Worm (Caenorhabditis elegans) whole organism, L1 larva: ENCODE results near the gene npa-1.

Experiments used
- C34B4.2 ChIP-seq: sonication (generic microtip); optimal IDR thresholded peaks from 2 replicates; lab custom pipeline; 2017; ENCODE audit warnings: mild to moderate bottlenecking, missing genetic modification characterization, missing compliant biosample characterization
- F16B12.6 ChIP-seq: fragments of 150-350 bp; optimal IDR thresholded peaks from 2 replicates; lab custom pipeline; 2014; ENCODE audit warnings: missing biosample characterization, missing genetic modification characterization
- aha-1 ChIP-seq: fragments of 150-350 bp; optimal IDR thresholded peaks from 2 replicates; lab custom pipeline; 2014; ENCODE audit warnings: missing biosample characterization, missing genetic modification characterization
- alr-1 ChIP-seq: fragments of 200-800 bp; sonication (Bioruptor generic); optimal IDR thresholded peaks from 2 replicates; lab custom pipeline; 2018; ENCODE audit warnings: borderline replicate concordance, mild to moderate bottlenecking, missing genetic modification characterization, missing compliant biosample characterization
- ama-1 ChIP-seq: fragments of 150-350 bp; optimal IDR thresholded peaks from 2 replicates; lab custom pipeline; 2014
- ceh-63 ChIP-seq: fragments of 200-800 bp; sonication (Bioruptor generic); optimal IDR thresholded peaks from 2 replicates; lab custom pipeline; 2018; ENCODE audit warnings: mild to moderate bottlenecking, missing genetic modification characterization, missing compliant biosample characterization
- ceh-88 ChIP-seq: fragments of 200-800 bp; sonication (Bioruptor generic); IDR thresholded peaks from 2 replicates; pipeline ENCODE4 v1.3.6; 2022; ENCODE audit warnings: missing genetic modification characterization, missing compliant biosample characterization
- ces-1 ChIP-seq: fragments of 150-350 bp; optimal IDR thresholded peaks from 2 replicates; lab custom pipeline; 2014; ENCODE audit warnings: missing biosample characterization, missing genetic modification reagents, missing genetic modification characterization
- efl-3 ChIP-seq: fragments of 200-800 bp; sonication (Bioruptor generic); optimal IDR thresholded peaks from 2 replicates; lab custom pipeline; 2018; ENCODE audit warnings: mild to moderate bottlenecking, missing genetic modification characterization, missing compliant biosample characterization
- egl-27 ChIP-seq, 2 experiments: fragments of 150-350 bp in 1 of 2; sonication (generic microtip); optimal IDR thresholded peaks; 3 replicates each; lab custom pipeline; 2017 to 2018; ENCODE audit warnings: missing biosample characterization in 2 of 2, missing genetic modification characterization in 2 of 2, missing genetic modification reagents in 2 of 2
- elt-3 ChIP-seq, 6 experiments: fragments of 150-350 bp in 1 of 6; sonication (generic microtip); optimal IDR thresholded peaks; 2 replicates each; lab custom pipeline; 2017 to 2018; ENCODE audit warnings: missing biosample characterization in 6 of 6, missing genetic modification characterization in 6 of 6, inconsistent platforms in 1 of 6
- ets-5 ChIP-seq: fragments of 200-800 bp; sonication (Bioruptor generic); IDR thresholded peaks from 2 replicates; pipeline ENCODE4 v1.3.6; 2022; ENCODE audit warnings: missing genetic modification characterization, missing compliant biosample characterization
- fkh-10 ChIP-seq: sonication (generic microtip); optimal IDR thresholded peaks from 2 replicates; lab custom pipeline; 2017; ENCODE audit warnings: missing biosample characterization, missing genetic modification reagents, missing genetic modification characterization
- fos-1 ChIP-seq: fragments of 150-350 bp; optimal IDR thresholded peaks from 2 replicates; lab custom pipeline; 2014; ENCODE audit warnings: missing biosample characterization, missing genetic modification characterization
- hlh-17 ChIP-seq: fragments of 200-800 bp; sonication (Bioruptor generic); optimal IDR thresholded peaks from 2 replicates; lab custom pipeline; 2018; ENCODE audit warnings: missing genetic modification characterization, mild to moderate bottlenecking, missing compliant biosample characterization, moderate library complexity, borderline replicate concordance
- hpl-2 ChIP-seq: fragments of 150-350 bp; optimal IDR thresholded peaks from 2 replicates; lab custom pipeline; 2014; ENCODE audit warnings: missing biosample characterization, missing genetic modification reagents, missing genetic modification characterization
- irx-1 ChIP-seq: sonication (generic microtip); optimal IDR thresholded peaks from 2 replicates; lab custom pipeline; 2016; ENCODE audit warnings: missing genetic modification characterization, missing compliant biosample characterization
- lin-13 ChIP-seq: fragments of 150-350 bp; optimal IDR thresholded peaks from 2 replicates; lab custom pipeline; 2014; ENCODE audit warnings: missing biosample characterization, missing genetic modification reagents, missing genetic modification characterization
- lin-35 ChIP-seq, 2 experiments: fragments of 150-350 bp; optimal IDR thresholded peaks; 2 replicates each; lab custom pipeline; 2014; ENCODE audit warnings: missing biosample characterization in 2 of 2, missing genetic modification characterization in 2 of 2, missing genetic modification reagents in 2 of 2
- lsy-2 ChIP-seq, 2 experiments: fragments of 150-350 bp; optimal IDR thresholded peaks; 2 replicates each; lab custom pipeline; 2014; ENCODE audit warnings: missing biosample characterization in 2 of 2, missing genetic modification characterization in 2 of 2
- mab-9 ChIP-seq: fragments of 200-800 bp; sonication (Bioruptor generic); IDR thresholded peaks from 2 replicates; pipeline ENCODE4 v1.3.6; 2022; ENCODE audit warnings: missing genetic modification reagents, missing genetic modification characterization, missing compliant biosample characterization
- mef-2 ChIP-seq: fragments of 150-350 bp; optimal IDR thresholded peaks from 2 replicates; lab custom pipeline; 2014; ENCODE audit warnings: missing biosample characterization, missing genetic modification characterization
- nhr-12 ChIP-seq: sonication (generic microtip); optimal IDR thresholded peaks from 2 replicates; lab custom pipeline; 2017; ENCODE audit warnings: missing biosample characterization, missing genetic modification characterization
- nhr-19 ChIP-seq: fragments of 200-800 bp; sonication (Bioruptor generic); conservative IDR thresholded peaks from 2 replicates; pipeline ENCODE4 v1.3.6; 2022; ENCODE audit warnings: missing genetic modification characterization, missing compliant biosample characterization
- nhr-28 ChIP-seq: fragments of 150-350 bp; optimal IDR thresholded peaks from 2 replicates; lab custom pipeline; 2014; ENCODE audit warnings: missing biosample characterization, missing genetic modification characterization
- nhr-71 ChIP-seq: sonication (generic microtip); optimal IDR thresholded peaks from 2 replicates; lab custom pipeline; 2016; ENCODE audit warnings: mild to moderate bottlenecking, missing genetic modification characterization, moderate library complexity, missing compliant biosample characterization
- nhr-77 ChIP-seq: fragments of 150-350 bp; optimal IDR thresholded peaks from 2 replicates; lab custom pipeline; 2014; ENCODE audit warnings: missing biosample characterization, missing genetic modification characterization
- nhr-90 ChIP-seq: sonication (generic microtip); optimal IDR thresholded peaks from 2 replicates; lab custom pipeline; 2016; ENCODE audit warnings: mild to moderate bottlenecking, missing genetic modification characterization, missing compliant biosample characterization; ENCODE audit not compliant: poor library complexity
- pax-3 ChIP-seq: fragments of 200-800 bp; sonication (Bioruptor generic); optimal IDR thresholded peaks from 2 replicates; lab custom pipeline; 2018; ENCODE audit warnings: mild to moderate bottlenecking, missing genetic modification characterization, moderate library complexity, missing compliant biosample characterization
- snpc-4 ChIP-seq: fragments of 150-350 bp; optimal IDR thresholded peaks from 2 replicates; lab custom pipeline; 2014; ENCODE audit warnings: missing biosample characterization, missing genetic modification characterization
- sox-4 ChIP-seq: sonication (generic microtip); optimal IDR thresholded peaks from 2 replicates; lab custom pipeline; 2016; ENCODE audit warnings: missing genetic modification characterization, missing compliant biosample characterization
- sptf-1 ChIP-seq: fragments of 150-350 bp; optimal IDR thresholded peaks from 2 replicates; lab custom pipeline; 2014; ENCODE audit warnings: missing biosample characterization, missing genetic modification characterization
- sup-37 ChIP-seq: fragments of 200-800 bp; sonication (Bioruptor generic); optimal IDR thresholded peaks from 2 replicates; lab custom pipeline; 2018; ENCODE audit warnings: mild to moderate bottlenecking, missing genetic modification characterization, missing compliant biosample characterization
- swsn-7 ChIP-seq: sonication (generic microtip); optimal IDR thresholded peaks from 2 replicates; lab custom pipeline; 2016; ENCODE audit warnings: missing genetic modification characterization, missing compliant biosample characterization
- tlp-1 ChIP-seq: fragments of 150-350 bp; optimal IDR thresholded peaks from 2 replicates; lab custom pipeline; 2014; ENCODE audit warnings: missing biosample characterization, missing genetic modification characterization
- unc-130 ChIP-seq: fragments of 150-350 bp; optimal IDR thresholded peaks from 2 replicates; lab custom pipeline; 2017; ENCODE audit warnings: missing biosample characterization, missing genetic modification characterization, inconsistent platforms
- unc-30 ChIP-seq: sonication (generic microtip); optimal IDR thresholded peaks from 2 replicates; lab custom pipeline; 2017; ENCODE audit warnings: missing biosample characterization, missing genetic modification characterization
- unc-62 ChIP-seq: fragments of 150-350 bp; optimal IDR thresholded peaks from 2 replicates; lab custom pipeline; 2014; ENCODE audit warnings: missing biosample characterization, missing genetic modification reagents, missing genetic modification characterization
- unc-98 ChIP-seq: fragments of 200-800 bp; sonication (Bioruptor generic); IDR thresholded peaks from 2 replicates; pipeline ENCODE4 v1.3.6; 2022; ENCODE audit warnings: missing genetic modification characterization, missing compliant biosample characterization
- zip-4 ChIP-seq: fragments of 200-800 bp; sonication (Bioruptor generic); optimal IDR thresholded peaks from 2 replicates; lab custom pipeline; 2018; ENCODE audit warnings: mild to moderate bottlenecking, missing genetic modification characterization, moderate library complexity, missing compliant biosample characterization
- ztf-11 ChIP-seq, 2 experiments: sonication (generic microtip); optimal IDR thresholded peaks; 2 replicates each; lab custom pipeline; 2016 to 2017; ENCODE audit warnings: missing genetic modification characterization in 2 of 2, missing biosample characterization in 1 of 2, missing compliant biosample characterization in 1 of 2
- ztf-4 ChIP-seq: fragments of 150-350 bp; optimal IDR thresholded peaks from 2 replicates; lab custom pipeline; 2014; ENCODE audit warnings: missing biosample characterization, missing genetic modification characterization

The npa-1 gene

DNA sequence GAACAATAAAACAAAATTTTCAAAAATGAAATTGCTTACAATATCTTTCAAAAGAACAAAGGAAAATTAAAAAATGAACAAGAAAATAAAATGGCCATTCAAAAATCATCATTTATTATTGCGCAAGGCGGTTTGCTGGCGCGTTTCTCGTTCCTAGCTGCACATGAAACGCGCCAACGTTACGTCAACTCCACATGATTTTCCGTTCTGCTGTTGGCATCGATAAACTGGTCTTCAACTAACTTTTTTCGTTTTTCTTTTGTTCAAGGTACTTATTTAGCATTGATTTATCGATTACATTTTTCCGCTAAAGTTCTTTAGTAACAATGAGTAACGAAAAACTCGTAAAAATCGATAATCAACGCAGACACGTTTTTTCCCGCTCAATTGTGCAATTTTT lies 15.2 kb upstream of the npa-1 start, which contains the start of the genes Y57E12AL.6 and Y57E12AL.1 (continued):
- TF ChIP-seq tlp-1 (tag; lab: Kevin White, UChicago) (no peak), sptf-1 (tag; lab: Kevin White, UChicago) (no peak), alr-1 (tag; lab: Kevin White, UChicago) (no peak), ceh-63 (no peak), pax-3 (tag; lab: Kevin White, UChicago) (no peak), lin-13 (GFP tag; lab: Kevin White, UChicago) (peak; percentile 75), ets-5 (GFP tag; lab: Robert Waterston, UW) (no peak), C34B4.2 (tag; lab: Kevin White, UChicago) (no peak), sox-4 (tag; lab: Kevin White, UChicago) (peak; percentile 61), swsn-7 (tag; lab: Kevin White, UChicago) (peak; percentile 86), efl-3 (GFP tag; lab: Kevin White, UChicago) (no peak), fkh-10 (GFP tag; lab: Kevin White, UChicago) (peak; percentile 30), ztf-11 (tag; optimal IDR thresholded peaks at IDR 0.05; lab: Kevin White, UChicago) (no peak), snpc-4 (peak; percentile 89), unc-98 (GFP tag; lab: Robert Waterston, UW) (no peak), irx-1 (tag; lab: Kevin White, UChicago) (peak; percentile 71), egl-27 (tag; optimal IDR thresholded peaks at IDR 0.05; lab: Kevin White, UChicago) (no peak), mab-9 (peak; percentile 46; the same call in 1 of the 2 replicates), zip-4 (GFP tag; lab: Kevin White, UChicago) (no peak), mef-2 (tag; lab: Kevin White, UChicago) (no peak), unc-62 (GFP tag; lab: Kevin White, UChicago) (no peak), hpl-2 (GFP tag; lab: Kevin White, UChicago) (peak; percentile 16), lin-35 (GFP tag; optimal IDR thresholded peaks at IDR 0.05; lab: Kevin White, UChicago) (peak; percentile 81 to 92), ceh-88 (GFP tag; lab: Robert Waterston, UW) (no peak), ces-1 (GFP tag; lab: Kevin White, UChicago) (no peak), ama-1 (lab: Kevin White, UChicago) (peak; percentile 17), unc-130 (tag; lab: Kevin White, UChicago) (peak; percentile 89), elt-3 (tag; optimal IDR thresholded peaks at IDR 0.05; lab: Kevin White, UChicago) (peak in 2 of 6 experiments; percentile 75 to 94), nhr-77 (tag; lab: Kevin White, UChicago) (peak; percentile 49), nhr-12 (tag; lab: Kevin White, UChicago) (no peak), F16B12.6 (peak; percentile 41), unc-30 (tag; lab: Kevin White, UChicago) (no peak)

DNA sequence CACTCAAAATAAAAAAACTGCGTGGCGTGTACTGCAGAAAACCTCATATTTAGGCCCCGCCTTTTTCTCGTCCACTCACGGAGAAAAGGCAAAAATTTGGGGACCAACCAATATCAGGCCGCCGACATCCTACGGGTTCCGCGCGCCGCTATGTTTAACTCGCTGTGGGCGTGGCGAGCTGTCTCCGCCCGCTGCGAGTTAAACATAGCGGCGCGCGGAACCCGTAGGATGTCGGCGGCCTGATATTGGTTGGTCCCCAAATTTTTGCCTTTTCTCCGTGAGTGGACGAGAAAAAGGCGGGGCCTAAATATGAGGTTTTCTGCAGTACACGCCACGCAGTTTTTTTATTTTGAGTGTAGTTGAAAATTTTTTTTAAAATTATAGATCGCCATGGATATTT lies 12.8 kb upstream of the npa-1 start, which contains the start of gene tmem-258:
TSS of gene tmem-258 (plus strand) at position 385 of the 400 bp plus-strand sequence.
- TF ChIP-seq snpc-4, result peak; percentile 42

DNA sequence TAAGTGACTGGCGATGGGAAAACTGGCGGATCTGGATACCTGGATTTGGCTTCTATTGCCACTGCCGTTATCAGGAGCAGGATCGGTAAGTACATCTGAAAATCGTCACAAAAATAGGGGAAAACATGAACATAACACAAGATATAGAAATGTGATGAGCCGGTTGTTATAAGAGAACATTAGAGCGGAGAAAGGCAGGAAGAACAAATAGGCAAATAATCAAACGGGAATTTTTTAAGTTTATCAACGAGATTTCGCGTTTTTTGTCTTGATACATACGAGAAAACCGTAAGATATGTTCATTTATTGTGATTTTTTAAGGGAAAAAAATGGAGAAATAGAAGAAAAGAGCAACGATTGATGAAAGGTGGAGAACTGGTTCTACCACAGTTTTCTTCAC lies 10.4 kb upstream of the npa-1 start, which contains the start of gene Y57E12AR.1:
TSS of gene Y57E12AR.1 (minus strand) at position 101 of the 400 bp plus-strand sequence.
- TF ChIP-seq aha-1 (tag; lab: Kevin White, UChicago), result no peak
- no peak for TF ChIP-seq fos-1 (tag; lab: Kevin White, UChicago)
- TF ChIP-seq nhr-19 (GFP tag; lab: Robert Waterston, UW), result no peak
- no peak for TF ChIP-seq lsy-2 (tag; optimal IDR thresholded peaks at IDR 0.05; lab: Kevin White, UChicago)
- TF ChIP-seq unc-30 (tag; lab: Kevin White, UChicago), result no peak
- TF ChIP-seq sup-37, result no peak
- TF ChIP-seq nhr-90 (tag; lab: Kevin White, UChicago), result no peak
- no peak for TF ChIP-seq nhr-71 (tag; lab: Kevin White, UChicago)
- no peak for TF ChIP-seq ztf-4 (tag; lab: Kevin White, UChicago)
- TF ChIP-seq nhr-28 (tag; lab: Kevin White, UChicago), result no peak
- TF ChIP-seq hlh-17 (GFP tag; lab: Kevin White, UChicago), result no peak
- TF ChIP-seq unc-62 (GFP tag; lab: Kevin White, UChicago), result no peak
